Fruit fly (Drosophila melanogaster) whole organism, pupa: ENCODE data around the gene Sfp24C1.

ENCODE experiments used
- CG10348 ChIP-seq: fragments of 200-800 bp; sonication (Bioruptor generic); IDR thresholded peaks from 2 replicates; pipeline ENCODE4 v1.3.6; 2022; ENCODE audit warnings: missing biosample characterization, missing genetic modification characterization
- CG12605 ChIP-seq: fragments of 200-800 bp; sonication (Bioruptor generic); IDR thresholded peaks from 2 replicates; pipeline ENCODE4 v1.3.6; 2022; ENCODE audit warnings: missing biosample characterization, missing genetic modification characterization
- CG13204 ChIP-seq: fragments of 200-800 bp; sonication (Bioruptor generic); optimal IDR thresholded peaks from 2 replicates; lab custom pipeline; 2018; ENCODE audit warnings: missing biosample characterization, mild to moderate bottlenecking, missing genetic modification characterization, moderate library complexity
- CG14655 ChIP-seq: fragments of 200-800 bp; sonication (Bioruptor generic); optimal IDR thresholded peaks from 3 replicates; lab custom pipeline; 2017; ENCODE audit warnings: mild to moderate bottlenecking, missing biosample characterization, missing genetic modification reagents, missing genetic modification characterization
- CG15710 ChIP-seq: fragments of 200-800 bp; sonication (Bioruptor generic); optimal IDR thresholded peaks from 2 replicates; lab custom pipeline; 2018; ENCODE audit warnings: missing biosample characterization, mild to moderate bottlenecking, missing genetic modification characterization, moderate library complexity
- CG17806 ChIP-seq: fragments of 200-800 bp; sonication (Bioruptor generic); optimal IDR thresholded peaks from 2 replicates; lab custom pipeline; 2018; ENCODE audit warnings: missing biosample characterization, mild to moderate bottlenecking, missing genetic modification characterization, moderate library complexity
- CG32121 ChIP-seq: fragments of 200-800 bp; sonication (Bioruptor generic); IDR thresholded peaks from 2 replicates; pipeline ENCODE4 v1.3.6; 2022; ENCODE audit warnings: missing biosample characterization, missing genetic modification characterization
- CG34367 ChIP-seq: fragments of 200-800 bp; sonication (Bioruptor generic); optimal IDR thresholded peaks from 2 replicates; lab custom pipeline; 2018; ENCODE audit warnings: missing biosample characterization, mild to moderate bottlenecking, missing genetic modification characterization
- CG4496 ChIP-seq: fragments of 200-800 bp; sonication (Bioruptor generic); IDR thresholded peaks from 3 replicates; pipeline ENCODE4 v1.3.6; 2022; ENCODE audit warnings: missing biosample characterization, missing genetic modification characterization
- CG8159 ChIP-seq: fragments of 200-800 bp; sonication (Bioruptor generic); optimal IDR thresholded peaks from 3 replicates; lab custom pipeline; 2018; ENCODE audit warnings: missing biosample characterization, mild to moderate bottlenecking, missing genetic modification characterization, moderate library complexity
- CG8301 ChIP-seq: fragments of 200-800 bp; sonication (Bioruptor generic); optimal IDR thresholded peaks from 2 replicates; lab custom pipeline; 2018; ENCODE audit warnings: missing biosample characterization, mild to moderate bottlenecking, missing genetic modification characterization
- CG9948 ChIP-seq: fragments of 200-800 bp; sonication (Bioruptor generic); optimal IDR thresholded peaks from 2 replicates; lab custom pipeline; 2018; ENCODE audit warnings: missing biosample characterization, mild to moderate bottlenecking, missing genetic modification characterization, moderate library complexity
- D1 ChIP-seq: fragments of 200-800 bp; sonication (Bioruptor generic); optimal IDR thresholded peaks from 2 replicates; lab custom pipeline; 2018; ENCODE audit warnings: missing biosample characterization, mild to moderate bottlenecking, missing genetic modification characterization, moderate library complexity
- EcR ChIP-seq: fragments of 200-800 bp; sonication (Bioruptor generic); optimal IDR thresholded peaks from 3 replicates; lab custom pipeline; 2019; ENCODE audit warnings: missing biosample characterization, missing genetic modification characterization, mild to moderate bottlenecking, moderate library complexity, missing genetic modification reagents
- Ets98B ChIP-seq: fragments of 200-800 bp; sonication (Bioruptor generic); IDR thresholded peaks from 2 replicates; pipeline ENCODE4 v1.3.6; 2022; ENCODE audit warnings: missing biosample characterization, missing genetic modification characterization
- Pif1A ChIP-seq: fragments of 200-800 bp; sonication (Bioruptor generic); optimal IDR thresholded peaks from 3 replicates; lab custom pipeline; 2016; ENCODE audit warnings: missing biosample characterization, missing genetic modification characterization
- Pif1B ChIP-seq: fragments of 200-800 bp; sonication (Bioruptor generic); optimal IDR thresholded peaks from 3 replicates; lab custom pipeline; 2016; ENCODE audit warnings: missing biosample characterization, missing genetic modification characterization
- Snoo ChIP-seq: fragments of 200-800 bp; sonication (Bioruptor generic); optimal IDR thresholded peaks from 3 replicates; lab custom pipeline; 2017; ENCODE audit warnings: missing biosample characterization, mild to moderate bottlenecking, missing genetic modification characterization, inconsistent platforms
- fd96Ca ChIP-seq: fragments of 200-800 bp; sonication (Bioruptor generic); IDR thresholded peaks from 3 replicates; pipeline ENCODE4 v1.3.6; 2022; ENCODE audit warnings: missing biosample characterization, missing genetic modification characterization
- gl ChIP-seq: fragments of 200-800 bp; sonication (Bioruptor generic); optimal IDR thresholded peaks from 2 replicates; lab custom pipeline; 2018; ENCODE audit warnings: missing biosample characterization, mild to moderate bottlenecking, missing genetic modification characterization
- rn ChIP-seq: fragments of 200-800 bp; sonication (Bioruptor generic); IDR thresholded peaks from 2 replicates; pipeline ENCODE4 v1.3.6; 2022; ENCODE audit warnings: missing biosample characterization, missing genetic modification characterization

Sfp24C1 gene

DNA sequence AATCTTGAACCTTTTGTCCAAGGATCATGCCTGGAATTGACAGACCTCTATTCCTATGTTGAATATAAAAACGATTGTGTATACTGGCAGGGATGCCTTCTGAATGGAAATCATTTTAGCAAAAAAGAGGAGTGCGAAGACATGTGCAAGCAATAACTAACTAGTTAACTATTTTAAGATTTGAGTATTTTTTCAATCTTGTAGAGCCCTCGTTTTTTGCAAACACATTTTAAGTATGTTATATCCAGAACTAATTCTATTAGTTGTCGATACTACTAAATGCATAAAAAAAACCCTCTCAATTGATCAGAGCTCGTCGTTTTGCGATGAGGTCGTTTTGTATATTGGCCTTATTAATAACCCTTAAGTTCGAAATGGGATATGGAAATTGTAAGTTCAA is at the start of gene Sfp24C1:
Gene Sfp24C1 (plus strand): TSS at position 301 of the 400 bp plus-strand sequence.
- TF ChIP-seq CG32121 (no peak), CG14655 (GFP tag; lab: Kevin White, UChicago) (no peak), gl (tag; lab: Kevin White, UChicago) (no peak)

- TF ChIP-seq fd96Ca (no peak), CG14655 (GFP tag; lab: Kevin White, UChicago) (no peak), CG13204 (GFP tag; lab: Kevin White, UChicago) (no peak), CG34367 (tag; lab: Kevin White, UChicago) (no peak), CG8301 (no peak), CG9948 (tag; lab: Kevin White, UChicago) (no peak)
Measured at dm6 chr2L:3654956-3655618, 45.4 kb upstream of the Sfp24C1 start.

dm6 chr2L:3655698-3656105 is 44.8 kb upstream of the Sfp24C1 start:
- TF ChIP-seq fd96Ca (peak; percentile 99), Pif1A (peak; percentile 99), gl (tag; lab: Kevin White, UChicago) (peak; percentile 97), CG17806 (tag; lab: Kevin White, UChicago) (peak; percentile 98), Ets98B (peak; percentile 99), CG32121 (peak; percentile 98), Pif1B (peak; percentile 99), CG10348 (GFP tag; lab: Robert Waterston, UW) (peak; percentile 91), CG15710 (peak; percentile 98), CG12605 (GFP tag; lab: Robert Waterston, UW) (peak; percentile 98), D1 (tag; lab: Kevin White, UChicago) (peak; percentile 95), EcR (GFP tag; lab: Kevin White, UChicago) (peak; percentile 68), Snoo (tag; lab: Kevin White, UChicago) (peak; percentile 99), CG8159 (tag; lab: Kevin White, UChicago) (peak; percentile 98), CG8301 (peak; percentile 99), CG34367 (tag; lab: Kevin White, UChicago) (peak; percentile 97), CG9948 (tag; lab: Kevin White, UChicago) (peak; percentile 98), rn (GFP tag; lab: Robert Waterston, UW) (peak; percentile 97), CG14655 (GFP tag; lab: Kevin White, UChicago) (peak; percentile 98), CG13204 (GFP tag; lab: Kevin White, UChicago) (peak; percentile 93), CG4496 (GFP tag; lab: Robert Waterston, UW) (peak; percentile 99)

dm6 chr2L:3656667-3657066 is 43.8 kb upstream of the Sfp24C1 start, which contains the start of gene for:
Gene for, minus strand, starts transcription at chr2L:3656953.
- no peak for TF ChIP-seq D1 (tag; lab: Kevin White, UChicago)
- no peak for TF ChIP-seq Pif1A
- no peak for TF ChIP-seq rn (GFP tag; lab: Robert Waterston, UW)
- no peak for TF ChIP-seq CG10348 (GFP tag; lab: Robert Waterston, UW)
- peak; percentile 6; the same call in 1 of the 2 replicates for TF ChIP-seq Ets98B
- TF ChIP-seq CG32121, result peak; percentile 15; the same call in 1 of the 2 replicates
- no peak for TF ChIP-seq CG15710
- TF ChIP-seq CG17806 (tag; lab: Kevin White, UChicago), result peak; percentile 2

DNA sequence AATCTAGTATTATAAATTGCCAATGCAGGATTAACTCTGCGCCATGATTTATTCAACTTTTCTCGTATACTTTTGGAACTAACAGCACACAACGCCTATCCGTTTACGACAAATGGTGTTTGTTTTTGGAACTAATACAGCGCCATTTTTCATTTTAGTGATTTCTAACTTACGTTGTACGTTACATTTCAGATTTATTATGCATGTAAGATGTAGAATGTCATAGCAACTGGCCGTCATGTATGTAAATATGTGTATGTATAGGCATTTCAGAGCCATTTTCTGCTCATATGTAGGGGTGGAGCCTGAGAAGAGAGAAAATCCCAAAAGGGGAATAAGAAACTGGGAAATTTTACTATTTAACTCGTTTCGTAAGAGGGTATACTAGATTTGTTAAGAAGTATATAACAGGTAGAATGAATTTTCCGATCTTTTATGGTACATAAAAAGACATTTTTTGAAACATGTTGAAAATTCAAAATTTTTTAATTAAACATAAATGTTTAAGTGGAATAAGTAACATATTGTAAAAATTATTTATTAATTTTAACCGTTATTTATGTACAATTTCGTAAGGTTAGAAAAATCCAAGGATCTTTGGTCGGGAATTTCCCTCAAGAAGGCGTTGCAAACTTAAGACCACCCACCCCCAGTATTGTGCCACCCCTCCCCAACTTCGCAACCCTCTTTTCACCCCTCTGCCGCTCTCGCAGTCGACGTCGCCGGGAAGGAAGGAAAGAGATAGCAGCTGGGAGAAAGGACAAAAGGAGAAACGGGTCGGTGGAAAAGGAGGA is 42.9 kb upstream of the Sfp24C1 start:
- TF ChIP-seq CG8159 (tag; lab: Kevin White, UChicago) (peak; percentile 53), CG15710 (peak; percentile 43), CG8301 (peak; percentile 41), CG17806 (tag; lab: Kevin White, UChicago) (peak; percentile 11), CG4496 (GFP tag; lab: Robert Waterston, UW) (0 out of 3 replicates have a peak, but pooled peaks have one; percentile 40), CG14655 (GFP tag; lab: Kevin White, UChicago) (peak; percentile 51), Pif1A (no peak), Ets98B (0 out of 2 replicates have a peak, but pooled peaks have one; percentile 53), Pif1B (no peak), CG9948 (tag; lab: Kevin White, UChicago) (peak; percentile 29), D1 (tag; lab: Kevin White, UChicago) (peak; percentile 43), CG34367 (tag; lab: Kevin White, UChicago) (no peak), CG32121 (peak; percentile 36; the same call in 1 of the 2 replicates)

DNA sequence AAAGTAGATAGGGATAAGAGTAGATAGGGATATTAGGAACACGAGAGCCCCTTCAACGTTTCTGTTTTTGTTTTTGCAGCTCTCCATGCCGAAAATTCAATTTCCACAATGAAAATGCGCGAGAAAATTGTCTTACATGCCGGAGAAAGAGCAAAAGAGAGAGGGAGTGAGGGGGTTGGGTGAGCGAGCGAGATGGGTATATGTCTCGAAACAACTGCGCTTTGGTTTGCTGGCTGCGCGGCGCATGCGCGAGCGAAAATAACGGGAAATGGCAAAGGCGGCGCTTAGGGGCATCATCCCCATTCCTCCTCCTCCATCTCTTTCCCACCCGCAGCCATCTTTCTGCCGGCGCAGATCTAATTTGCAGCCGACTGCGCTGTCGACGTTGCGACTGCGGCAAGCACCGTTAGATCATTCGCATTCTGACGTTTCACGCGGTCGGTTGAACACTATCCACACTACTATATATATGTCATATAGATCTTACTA is 38.1 kb upstream of the Sfp24C1 start, which contains the start of gene Drgx:
Gene Drgx (plus strand): TSS at position 439 of the 489 bp plus-strand sequence.
- TF ChIP-seq CG32121 (peak; percentile 20; the same call in 1 of the 2 replicates), Pif1A (no peak), Ets98B (0 out of 2 replicates have a peak, but pooled peaks have one; percentile 12), D1 (tag; lab: Kevin White, UChicago) (peak; percentile 3), Pif1B (no peak)
